Worm (Caenorhabditis elegans): ENCODE results near the gene cpg-4.

The cpg-4 gene

ce11 chrV:6012401-6012800 is 16.2 kb downstream of the cpg-4 start:
- no peak for TF ChIP-seq F44E2.7 (GFP tag; IDR thresholded peaks at IDR 0.05)
- TF ChIP-seq dve-1 (tag; optimal IDR thresholded peaks at IDR 0.05; ENCODE audit: insufficient read depth), result peak; percentile 19
- TF ChIP-seq lin-39 (tag; optimal IDR thresholded peaks at IDR 0.05), result no peak
- no peak for TF ChIP-seq daf-8 (GFP tag; IDR thresholded peaks at IDR 0.05)
- TF ChIP-seq mxl-3 (GFP tag; optimal IDR thresholded peaks at IDR 0.05), result no peak
- peak; percentile 32 for TF ChIP-seq T20F7.1 (GFP tag; optimal IDR thresholded peaks at IDR 0.05)
- no peak for TF ChIP-seq arid-1 (GFP tag; conservative IDR thresholded peaks at IDR 0.05)
- no peak for TF ChIP-seq nhr-102 (tag; optimal IDR thresholded peaks at IDR 0.05)
- peak in 1 of 2 experiments; percentile 29 for TF ChIP-seq lsy-2 (tag; optimal IDR thresholded peaks at IDR 0.05)
- no peak for TF ChIP-seq hlh-30 (tag; optimal IDR thresholded peaks at IDR 0.05; ENCODE audit: insufficient read depth)
- TF ChIP-seq pqm-1 (tag; optimal IDR thresholded peaks at IDR 0.05), result peak; percentile 20
- TF ChIP-seq zip-11 (GFP tag; IDR thresholded peaks at IDR 0.05), result no peak
- peak; percentile 83 for TF ChIP-seq aha-1 (tag)
- peak; percentile 28; the same call in 1 of the 2 replicates for TF ChIP-seq mdt-29 (GFP tag; IDR thresholded peaks at IDR 0.05)

DNA sequence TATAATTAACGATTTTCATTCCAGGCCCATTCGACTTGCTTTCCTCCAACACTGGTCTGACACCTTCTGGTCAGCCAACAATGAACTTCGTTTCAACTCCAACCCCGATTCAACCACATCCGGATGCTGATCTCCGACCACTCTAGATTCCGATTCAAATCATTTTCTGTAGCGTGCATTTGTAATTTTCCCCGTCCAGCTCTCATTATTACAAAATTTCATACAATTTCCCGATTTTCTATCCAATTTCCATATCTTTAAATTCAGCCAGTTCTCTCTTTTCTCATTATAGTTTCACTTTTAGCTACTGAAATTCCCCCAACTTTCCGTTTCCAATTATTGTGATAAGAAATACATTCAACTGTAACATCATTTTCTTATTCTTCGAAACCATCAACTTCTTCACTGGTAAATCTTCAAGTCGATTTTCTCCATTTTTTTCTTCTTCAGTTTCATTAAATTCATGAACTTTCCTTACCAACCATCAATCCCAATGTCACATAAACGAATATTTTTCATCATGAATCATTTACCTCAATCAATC is 19.4 kb downstream of the cpg-4 start:
- TF ChIP-seq tag-97 (GFP tag; IDR thresholded peaks at IDR 0.05) (no peak), vab-7 (GFP tag; IDR thresholded peaks at IDR 0.05) (no peak), hlh-11 (tag; optimal IDR thresholded peaks at IDR 0.05) (no peak), lin-13 (GFP tag; optimal IDR thresholded peaks at IDR 0.05) (no peak), nhr-111 (GFP tag; optimal IDR thresholded peaks at IDR 0.05) (no peak), dmd-6 (GFP tag; IDR thresholded peaks at IDR 0.05) (no peak), mep-1 (tag; optimal IDR thresholded peaks at IDR 0.05) (peak; percentile 40), snpc-1.2 (GFP tag; IDR thresholded peaks at IDR 0.05) (peak; percentile 46; the same call in 1 of the 2 replicates), pqm-1 (tag; optimal IDR thresholded peaks at IDR 0.05) (no peak), egl-27 (tag; optimal IDR thresholded peaks at IDR 0.05) (no peak), lin-29 (GFP tag; IDR thresholded peaks at IDR 0.05) (no peak), nhr-41 (GFP tag; IDR thresholded peaks at IDR 0.05) (no peak), sdz-12 (GFP tag; optimal IDR thresholded peaks at IDR 0.05) (no peak), lin-38 (GFP tag; IDR thresholded peaks at IDR 0.05) (peak; percentile 44), arid-1 (GFP tag; conservative IDR thresholded peaks at IDR 0.05) (peak; percentile 9; the same call in 1 of the 2 replicates), set-16 (GFP tag; IDR thresholded peaks at IDR 0.05) (no peak), nhr-6 (tag; optimal IDR thresholded peaks at IDR 0.05) (no peak), dpl-1 (GFP tag; optimal IDR thresholded peaks at IDR 0.05) (no peak), hlh-30 (tag; optimal IDR thresholded peaks at IDR 0.05; ENCODE audit: insufficient read depth) (no peak), php-3 (GFP tag; IDR thresholded peaks at IDR 0.05) (no peak), madf-9 (GFP tag; conservative IDR thresholded peaks at IDR 0.05) (no peak), jun-1 (tag; optimal IDR thresholded peaks at IDR 0.05) (no peak), Y48G9A.11 (GFP tag; IDR thresholded peaks at IDR 0.05) (no peak), mxl-3 (GFP tag; optimal IDR thresholded peaks at IDR 0.05) (no peak), zfp-3 (GFP tag; conservative IDR thresholded peaks at IDR 0.05) (no peak), ceh-20 (GFP tag; IDR thresholded peaks at IDR 0.05) (no peak), nhr-237 (tag; optimal IDR thresholded peaks at IDR 0.05) (no peak), ces-1 (GFP tag; optimal IDR thresholded peaks at IDR 0.05) (no peak), Y105C5A.15 (GFP tag; IDR thresholded peaks at IDR 0.05) (no peak), F49E8.2 (tag; optimal IDR thresholded peaks at IDR 0.05; ENCODE audit: borderline replicate concordance) (peak; percentile 31), nhr-76 (tag; optimal IDR thresholded peaks at IDR 0.05) (no peak), pha-4 (GFP tag; IDR thresholded peaks at IDR 0.05) (peak; percentile 9; the same call in 1 of the 2 replicates), pha-4 (tag; optimal IDR thresholded peaks at IDR 0.05) (no peak), F26F4.8 (GFP tag; conservative IDR thresholded peaks at IDR 0.05) (no peak), daf-19 (GFP tag; conservative IDR thresholded peaks at IDR 0.05) (no peak), Y75B8A.6 (GFP tag; IDR thresholded peaks at IDR 0.05) (no peak), ceh-62 (tag; optimal IDR thresholded peaks at IDR 0.05) (no peak), ceh-28 (tag; optimal IDR thresholded peaks at IDR 0.05) (no peak), duxl-1 (tag; optimal IDR thresholded peaks at IDR 0.05; ENCODE audit: poor library complexity) (no peak)
